Fruit fly (Drosophila melanogaster) whole organism, wandering third instar larva: Measurements from ENCODE around the gene FucTA.

ENCODE experiments used
- Abd-B ChIP-seq: fragments of >200 bp; optimal IDR thresholded peaks from 2 replicates; lab custom pipeline; 2017; ENCODE audit warnings: missing biosample characterization, missing genetic modification characterization
- CG9705 ChIP-seq: fragments of 200-800 bp; sonication (Bioruptor generic); optimal IDR thresholded peaks from 2 replicates; lab custom pipeline; 2018; ENCODE audit warnings: missing biosample characterization, mild to moderate bottlenecking, missing genetic modification characterization
- CrebA ChIP-seq: fragments of 200-800 bp; sonication (Bioruptor generic); optimal IDR thresholded peaks from 2 replicates; lab custom pipeline; 2016; ENCODE audit warnings: missing biosample characterization, mild to moderate bottlenecking, missing genetic modification characterization, borderline replicate concordance
- Dfd ChIP-seq: fragments of >200 bp; optimal IDR thresholded peaks from 2 replicates; lab custom pipeline; 2017; ENCODE audit warnings: missing biosample characterization, missing genetic modification characterization
- Dif ChIP-seq: fragments of 200-275, 200-300 bp; sonication (Bioruptor generic); optimal IDR thresholded peaks from 2 replicates; lab custom pipeline; 2018; ENCODE audit warnings: missing biosample characterization, missing genetic modification characterization; ENCODE audit not compliant: partially characterized antibody
- Hr83 ChIP-seq: fragments of 200-300 bp; sonication (Bioruptor generic); optimal IDR thresholded peaks from 2 replicates; lab custom pipeline; 2016; ENCODE audit warnings: missing biosample characterization, mild to moderate bottlenecking, missing genetic modification characterization, moderate library complexity; ENCODE audit not compliant: poor library complexity, severe bottlenecking
- Jra ChIP-seq: sonication (Bioruptor generic); optimal IDR thresholded peaks from 2 replicates; lab custom pipeline; 2016; ENCODE audit warnings: missing biosample characterization, missing genetic modification characterization
- Mio ChIP-seq: sonication (Bioruptor generic); optimal IDR thresholded peaks from 2 replicates; lab custom pipeline; 2016; ENCODE audit warnings: missing biosample characterization, missing genetic modification characterization
- Myc ChIP-seq: fragments of >200 bp; optimal IDR thresholded peaks from 2 replicates; lab custom pipeline; 2017
- OdsH ChIP-seq: fragments of 200-800 bp; sonication (Bioruptor generic); optimal IDR thresholded peaks from 2 replicates; lab custom pipeline; 2016; ENCODE audit warnings: missing biosample characterization, mild to moderate bottlenecking, missing genetic modification characterization
- Rel ChIP-seq, 2 experiments: fragments of 200-800 bp; sonication (Bioruptor generic) in 1 of 2; optimal IDR thresholded peaks; 2 replicates in 1 of 2; 3 replicates in 1 of 2; lab custom pipeline; 2016 to 2019; ENCODE audit warnings: mild to moderate bottlenecking in 2 of 2, missing biosample characterization in 2 of 2, missing genetic modification characterization in 2 of 2, moderate library complexity in 1 of 2
- Sp1 ChIP-seq: fragments of 200-800 bp; sonication (Bioruptor generic); optimal IDR thresholded peaks from 3 replicates; lab custom pipeline; 2019; ENCODE audit warnings: missing biosample characterization, mild to moderate bottlenecking, missing genetic modification characterization, moderate library complexity
- br ChIP-seq: fragments of 200-800 bp; sonication (Bioruptor generic); optimal IDR thresholded peaks from 2 replicates; lab custom pipeline; 2016; ENCODE audit warnings: missing biosample characterization, missing genetic modification characterization
- brk ChIP-seq: fragments of 200-800 bp; sonication (Bioruptor generic); optimal IDR thresholded peaks from 2 replicates; lab custom pipeline; 2016; ENCODE audit warnings: missing biosample characterization, mild to moderate bottlenecking, missing genetic modification characterization
- dl ChIP-seq, 2 experiments: fragments of 175-275, 200-275 bp in 1 of 2; fragments of 200-275 bp in 1 of 2; sonication (Bioruptor generic); optimal IDR thresholded peaks; lab custom pipeline; 2018; ENCODE audit warnings: mild to moderate bottlenecking in 2 of 2, missing biosample characterization in 2 of 2, missing genetic modification characterization in 2 of 2, moderate library complexity in 2 of 2; ENCODE audit not compliant: partially characterized antibody in 2 of 2, insufficient read depth in 1 of 2
- dmrt93B ChIP-seq: fragments of 200-800 bp; sonication (Bioruptor generic); optimal IDR thresholded peaks from 2 replicates; lab custom pipeline; 2018; ENCODE audit warnings: missing biosample characterization, mild to moderate bottlenecking, missing genetic modification characterization
- dsf ChIP-seq: sonication (Bioruptor generic); optimal IDR thresholded peaks from 2 replicates; lab custom pipeline; 2016; ENCODE audit warnings: missing biosample characterization, missing genetic modification characterization, borderline replicate concordance
- foxo ChIP-seq, 2 experiments: fragments of 200-800 bp; sonication (Bioruptor generic); optimal IDR thresholded peaks; 2 replicates in 1 of 2; 3 replicates in 1 of 2; lab custom pipeline; 2016 to 2017; ENCODE audit warnings: missing biosample characterization in 2 of 2, missing genetic modification characterization in 2 of 2
- h ChIP-seq: fragments of 200-800 bp; sonication (Bioruptor generic); optimal IDR thresholded peaks from 3 replicates; lab custom pipeline; 2016; ENCODE audit warnings: missing biosample characterization, mild to moderate bottlenecking, missing genetic modification characterization
- jim ChIP-seq: fragments of 175-275, 200-325 bp; sonication (Bioruptor generic); optimal IDR thresholded peaks from 2 replicates; lab custom pipeline; 2016; ENCODE audit warnings: missing biosample characterization, mild to moderate bottlenecking, missing genetic modification characterization
- lola ChIP-seq: fragments of >200 bp; optimal IDR thresholded peaks from 2 replicates; lab custom pipeline; 2017; ENCODE audit warnings: missing biosample characterization, missing genetic modification characterization
- psq ChIP-seq: fragments of 200-800 bp; sonication (Bioruptor generic); optimal IDR thresholded peaks from 3 replicates; lab custom pipeline; 2017; ENCODE audit warnings: missing biosample characterization, mild to moderate bottlenecking, missing genetic modification characterization, moderate library complexity
- sage ChIP-seq: fragments of 200-800 bp; sonication (Bioruptor generic); optimal IDR thresholded peaks from 2 replicates; lab custom pipeline; 2016; ENCODE audit warnings: missing biosample characterization, mild to moderate bottlenecking, missing genetic modification characterization
- sv ChIP-seq: fragments of 200-800 bp; sonication (Bioruptor generic); optimal IDR thresholded peaks from 3 replicates; lab custom pipeline; 2016; ENCODE audit warnings: missing biosample characterization, missing genetic modification characterization
- tai ChIP-seq: sonication (Bioruptor generic); optimal IDR thresholded peaks from 2 replicates; lab custom pipeline; 2016; ENCODE audit warnings: missing biosample characterization, missing genetic modification characterization
- usp ChIP-seq: fragments of >200 bp; optimal IDR thresholded peaks from 2 replicates; lab custom pipeline; 2017; ENCODE audit warnings: missing biosample characterization, missing genetic modification characterization
- woc ChIP-seq: sonication (Bioruptor generic); optimal IDR thresholded peaks from 2 replicates; lab custom pipeline; 2016; ENCODE audit warnings: missing biosample characterization, mild to moderate bottlenecking, missing genetic modification characterization

FucTA gene

DNA sequence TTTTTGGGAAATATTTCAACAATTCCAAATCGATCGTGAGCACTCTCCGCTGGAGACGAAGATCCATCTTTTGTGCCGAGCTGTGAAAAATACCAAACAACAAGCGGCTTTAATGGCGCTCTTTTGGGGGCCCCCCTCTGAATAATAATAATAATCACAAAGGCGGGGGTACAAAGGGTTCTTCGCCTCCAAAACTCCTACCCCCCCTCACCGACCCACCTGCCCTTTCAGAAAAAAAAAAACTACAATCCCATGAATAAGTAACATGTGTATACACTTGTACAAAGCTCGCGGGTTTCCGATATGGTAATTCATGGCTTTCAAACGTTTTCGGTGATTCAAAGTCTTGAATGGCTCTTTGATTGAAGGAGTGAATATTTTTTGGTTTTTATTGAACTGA lies 54.4 kb downstream of the FucTA start:
- TF ChIP-seq foxo (GFP tag; optimal IDR thresholded peaks at IDR 0.05; lab: Kevin White, UChicago): no peak
- no peak for TF ChIP-seq dsf
- TF ChIP-seq dl (GFP tag; optimal IDR thresholded peaks at IDR 0.05; lab: Kevin White, UChicago; ENCODE audit: insufficient read depth in 1 of 2, partially characterized antibody in 2 of 2): no peak
- TF ChIP-seq Dif (GFP tag; lab: Kevin White, UChicago): no peak
- no peak for TF ChIP-seq Sp1 (GFP tag; lab: Kevin White, UChicago)
- no peak for TF ChIP-seq sv
- no peak for TF ChIP-seq woc (GFP tag; lab: Kevin White, UChicago)

DNA sequence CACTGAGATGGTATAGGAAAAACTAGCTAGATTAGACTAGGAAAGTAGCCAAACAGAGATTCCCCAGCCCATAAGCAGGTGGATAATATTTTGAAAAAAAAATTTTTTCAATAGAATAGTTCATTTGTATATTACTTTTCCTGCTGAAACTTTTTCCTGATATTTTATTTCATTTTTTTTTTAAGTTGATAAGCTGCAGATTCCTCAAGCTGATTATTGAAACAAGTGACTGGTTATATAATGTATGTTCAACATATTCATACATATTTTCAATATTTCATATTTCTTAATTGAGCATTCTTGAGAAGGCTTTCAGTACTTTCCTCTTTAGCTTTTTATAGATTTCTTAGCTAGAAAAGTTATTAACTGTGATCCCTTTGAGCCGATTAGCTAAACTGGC lies 56.2 kb downstream of the FucTA start:
- TF ChIP-seq Dfd: no peak
- TF ChIP-seq Rel (GFP tag; optimal IDR thresholded peaks at IDR 0.05; lab: Kevin White, UChicago): no peak
- no peak for TF ChIP-seq Rel (tag; optimal IDR thresholded peaks at IDR 0.05; lab: Kevin White, UChicago)
- no peak for TF ChIP-seq Abd-B (GFP tag; lab: Kevin White, UChicago)
- no peak for TF ChIP-seq CrebA (GFP tag; lab: Kevin White, UChicago)
- no peak for TF ChIP-seq dmrt93B (GFP tag; lab: Kevin White, UChicago)

DNA sequence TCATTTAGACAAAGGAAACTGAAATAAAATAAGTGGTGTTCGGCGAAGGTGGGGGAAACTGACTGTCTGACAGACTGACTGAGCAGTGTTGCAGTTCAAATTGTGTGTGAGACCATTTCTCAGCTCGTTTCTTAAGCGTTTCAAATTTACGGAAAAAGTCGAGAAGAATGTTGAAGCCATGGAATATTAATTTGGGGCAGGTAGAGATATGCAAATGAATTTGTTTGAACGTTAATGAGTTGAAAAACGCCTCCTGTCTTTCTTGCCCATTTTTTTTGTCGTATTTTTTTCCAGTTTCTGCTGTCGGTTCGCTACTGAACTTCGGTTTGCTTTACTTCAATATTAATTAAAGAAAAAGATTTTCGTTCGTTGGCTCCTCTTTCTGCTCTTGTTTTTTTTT lies 56.6 kb downstream of the FucTA start:
- TF ChIP-seq sage (GFP tag; lab: Kevin White, UChicago) (no peak), Myc (no peak), usp (GFP tag; lab: Kevin White, UChicago) (no peak), tai (GFP tag; lab: Kevin White, UChicago) (no peak), dsf (no peak), lola (no peak), Abd-B (GFP tag; lab: Kevin White, UChicago) (no peak), Mio (no peak), brk (GFP tag; lab: Kevin White, UChicago) (no peak), CrebA (GFP tag; lab: Kevin White, UChicago) (no peak), Hr83 (no peak), Dif (GFP tag; lab: Kevin White, UChicago) (no peak), OdsH (GFP tag; lab: Kevin White, UChicago) (no peak), br (GFP tag; lab: Kevin White, UChicago) (no peak), psq (GFP tag; lab: Kevin White, UChicago) (no peak), Dfd (no peak), CG9705 (GFP tag; lab: Kevin White, UChicago) (no peak), jim (GFP tag; lab: Kevin White, UChicago) (no peak), Jra (GFP tag; lab: Kevin White, UChicago) (no peak), h (GFP tag; lab: Kevin White, UChicago) (no peak)
